Fruit fly (Drosophila melanogaster): ENCODE measurements around the gene Pka-R1.

Pka-R1 gene

dm6 chr3L:20784812-20785671, 30.9 kb upstream of the Pka-R1 start (continued):
- 0 out of 2 replicates have a peak, but pooled peaks have one; percentile 35 for TF ChIP-seq MBD-R2 (GFP tag; IDR thresholded peaks at IDR 0.05)
- TF ChIP-seq Med (GFP tag) = peak; percentile 84
- TF ChIP-seq CG10209 (GFP tag; optimal IDR thresholded peaks at IDR 0.05) = peak; percentile 12
- peak; percentile 77; the same call in 2 of the 3 replicates for TF ChIP-seq CG17361 (GFP tag; IDR thresholded peaks at IDR 0.05)
- TF ChIP-seq slbo (GFP tag; IDR thresholded peaks at IDR 0.05) = 0 out of 2 replicates have a peak, but pooled peaks have one; percentile 15
- peak; percentile 35; the same call in 1 of the 3 replicates for TF ChIP-seq ci (GFP tag; IDR thresholded peaks at IDR 0.05)
- TF ChIP-seq ken (GFP tag; IDR thresholded peaks at IDR 0.05) = no peak
- peak; percentile 32 for TF ChIP-seq B-H2 (GFP tag; optimal IDR thresholded peaks at IDR 0.05)
- TF ChIP-seq Hand (GFP tag; optimal IDR thresholded peaks at IDR 0.05) = peak; percentile 8
- no peak for TF ChIP-seq CG9797 (GFP tag; optimal IDR thresholded peaks at IDR 0.05)
- TF ChIP-seq hkb (optimal IDR thresholded peaks at IDR 0.05) = no peak
- TF ChIP-seq hkb (GFP tag; IDR thresholded peaks at IDR 0.05) = peak; percentile 48; the same call in 1 of the 2 replicates
- TF ChIP-seq run (tag; optimal IDR thresholded peaks at IDR 0.05) = no peak
- TF ChIP-seq Hr3 (GFP tag; optimal IDR thresholded peaks at IDR 0.05) = peak; percentile 37
- peak; percentile 16 for TF ChIP-seq az2 (GFP tag; optimal IDR thresholded peaks at IDR 0.05)
- TF ChIP-seq Sox100B (GFP tag; optimal IDR thresholded peaks at IDR 0.05) = no peak
- no peak for TF ChIP-seq Hr78 (GFP tag; optimal IDR thresholded peaks at IDR 0.05)
- TF ChIP-seq salm (tag; optimal IDR thresholded peaks at IDR 0.05) = peak; percentile 10
- peak; percentile 32 for TF ChIP-seq CG12299 (tag; optimal IDR thresholded peaks at IDR 0.05)
- TF ChIP-seq Dfd (GFP tag; optimal IDR thresholded peaks at IDR 0.05) = no peak
- peak; percentile 20 for TF ChIP-seq CG12219 (GFP tag; optimal IDR thresholded peaks at IDR 0.05)
- peak; percentile 69; the same call in 2 of the 3 replicates for TF ChIP-seq Dbx (GFP tag; IDR thresholded peaks at IDR 0.05)
- TF ChIP-seq nerfin-1 (tag; optimal IDR thresholded peaks at IDR 0.05) = peak; percentile 5
- TF ChIP-seq sd (tag; optimal IDR thresholded peaks at IDR 0.05) = no peak
- TF ChIP-seq Xbp1 (GFP tag; optimal IDR thresholded peaks at IDR 0.05) = peak; percentile 21
- no peak for TF ChIP-seq CG15011 (GFP tag; optimal IDR thresholded peaks at IDR 0.05)
- peak; percentile 49; the same call in 1 of the 2 replicates for TF ChIP-seq rib (GFP tag; IDR thresholded peaks at IDR 0.05)
- no peak for TF ChIP-seq ash1 (GFP tag; optimal IDR thresholded peaks at IDR 0.05)
- peak; percentile 42 for TF ChIP-seq her (GFP tag; optimal IDR thresholded peaks at IDR 0.05)
- peak; percentile 15 for TF ChIP-seq CTCF (GFP tag; optimal IDR thresholded peaks at IDR 0.05)
- TF ChIP-seq scrt (GFP tag; optimal IDR thresholded peaks at IDR 0.05) = peak; percentile 37
- TF ChIP-seq H15 (GFP tag; IDR thresholded peaks at IDR 0.05) = no peak
- peak; percentile 56 for TF ChIP-seq CG14710 (tag; optimal IDR thresholded peaks at IDR 0.05)
- TF ChIP-seq pzg (GFP tag; optimal IDR thresholded peaks at IDR 0.05) = peak; percentile 12
- TF ChIP-seq CG12155 (GFP tag; optimal IDR thresholded peaks at IDR 0.05) = peak; percentile 21
- no peak for TF ChIP-seq CG3726 (GFP tag; IDR thresholded peaks at IDR 0.05)
- peak; percentile 32 for TF ChIP-seq caup (GFP tag; optimal IDR thresholded peaks at IDR 0.05; ENCODE audit: severe bottlenecking)
- peak; percentile 4 for TF ChIP-seq luna (GFP tag; optimal IDR thresholded peaks at IDR 0.05)
- TF ChIP-seq Max (GFP tag; optimal IDR thresholded peaks at IDR 0.05) = peak; percentile 44
- TF ChIP-seq sug (tag; optimal IDR thresholded peaks at IDR 0.05) = peak; percentile 73
- TF ChIP-seq CG17568 (GFP tag; optimal IDR thresholded peaks at IDR 0.05) = no peak
- TF ChIP-seq CG18262 (tag; optimal IDR thresholded peaks at IDR 0.05) = peak; percentile 67
- peak; percentile 14 for TF ChIP-seq mam (GFP tag; optimal IDR thresholded peaks at IDR 0.05)
- TF ChIP-seq CG42726 (GFP tag; IDR thresholded peaks at IDR 0.05; ENCODE audit: partially characterized antibody) = peak; percentile 53; the same call in 1 of the 2 replicates
- peak; percentile 41 for TF ChIP-seq CG33557 (GFP tag; optimal IDR thresholded peaks at IDR 0.05)
- TF ChIP-seq Nf-YC (tag; optimal IDR thresholded peaks at IDR 0.05) = peak; percentile 55
- no peak for TF ChIP-seq CG31388 (GFP tag; optimal IDR thresholded peaks at IDR 0.05)
- TF ChIP-seq yki (optimal IDR thresholded peaks at IDR 0.05) = peak; percentile 72
- peak; percentile 78 for TF ChIP-seq CG13894 (tag; optimal IDR thresholded peaks at IDR 0.05)
